Fruit fly (Drosophila melanogaster) Kc167 (cell line): ENCODE results near the gene CG5866.

ENCODE experiments used
- Sin3A ChIP-seq: fragments of >200 bp; optimal IDR thresholded peaks from 2 replicates; lab custom pipeline; 2018; ENCODE audit warnings: missing external identifiers
- h ChIP-seq: fragments of >200 bp; optimal IDR thresholded peaks from 3 replicates; lab custom pipeline; 2018; ENCODE audit warnings: missing external identifiers
- psq ChIP-seq: fragments of >200 bp; optimal IDR thresholded peaks from 2 replicates; lab custom pipeline; 2017; ENCODE audit warnings: missing external identifiers

dm6 chr3R:17418459-17418858 lies 2.9 kb downstream of the CG5866 start, which contains the start of gene CG42834:
- TF ChIP-seq psq (lab: Kevin White, UChicago) (no peak), h (no peak), Sin3A (lab: Kevin White, UChicago) (no peak)
